Fruit fly (Drosophila melanogaster): ENCODE data around the gene dlg1.

dm6 chrX:11448637-11449036 is 79.2 kb downstream of the dlg1 start:
- TF ChIP-seq CG6854 (GFP tag; optimal IDR thresholded peaks at IDR 0.05), result no peak
- TF ChIP-seq net (GFP tag; optimal IDR thresholded peaks at IDR 0.05), result no peak
- TF ChIP-seq dsx (GFP tag; optimal IDR thresholded peaks at IDR 0.05; ENCODE audit: poor library complexity, severe bottlenecking), result no peak
- no peak for TF ChIP-seq CG32006 (GFP tag; optimal IDR thresholded peaks at IDR 0.05)
- TF ChIP-seq Sox14 (GFP tag; optimal IDR thresholded peaks at IDR 0.05), result no peak
- TF ChIP-seq CG16779 (tag; optimal IDR thresholded peaks at IDR 0.05), result no peak
- no peak for TF ChIP-seq achi (GFP tag; optimal IDR thresholded peaks at IDR 0.05)

Measured in whole organism, prepupa.